Worm (Caenorhabditis elegans) whole organism, early embryonic: ENCODE data around the gene Y45G12B.3.
A peak's percentile ranks its signal among the peaks of the same experiment; 100 is the strongest.

Source experiments
- B0310.2 ChIP-seq: sonication (generic microtip); optimal IDR thresholded peaks from 2 replicates; lab custom pipeline; 2016; ENCODE audit warnings: mild to moderate bottlenecking, missing genetic modification characterization, missing compliant biosample characterization
- F13C5.2 ChIP-seq: sonication (generic microtip); optimal IDR thresholded peaks from 2 replicates; lab custom pipeline; 2017; ENCODE audit warnings: mild to moderate bottlenecking, missing genetic modification characterization, inconsistent platforms, missing compliant biosample characterization
- aly-1 ChIP-seq: sonication (generic microtip); optimal IDR thresholded peaks from 2 replicates; lab custom pipeline; 2016; ENCODE audit warnings: missing genetic modification characterization, missing compliant biosample characterization
- ama-1 ChIP-seq: fragments of 150-350 bp; optimal IDR thresholded peaks from 2 replicates; lab custom pipeline; 2014
- ceh-13 ChIP-seq: fragments of 200-800 bp; sonication (Bioruptor generic); optimal IDR thresholded peaks from 2 replicates; lab custom pipeline; 2018; ENCODE audit warnings: mild to moderate bottlenecking, missing genetic modification characterization, missing compliant biosample characterization
- ceh-36 ChIP-seq: sonication (generic microtip); optimal IDR thresholded peaks from 2 replicates; lab custom pipeline; 2016; ENCODE audit warnings: missing genetic modification characterization, inconsistent platforms, missing compliant biosample characterization
- ets-7 ChIP-seq: sonication (generic microtip); optimal IDR thresholded peaks from 2 replicates; lab custom pipeline; 2016; ENCODE audit warnings: missing genotype, missing genetic modification characterization, missing compliant biosample characterization
- flt-1 ChIP-seq: fragments of 200-800 bp; sonication (Bioruptor generic); IDR thresholded peaks from 2 replicates; pipeline ENCODE4 v1.3.6; 2022; ENCODE audit warnings: missing genetic modification characterization, missing compliant biosample characterization
- hmbx-1 ChIP-seq: sonication (generic microtip); optimal IDR thresholded peaks from 2 replicates; lab custom pipeline; 2016; ENCODE audit warnings: mild to moderate bottlenecking, missing genetic modification characterization, missing compliant biosample characterization
- hmg-4 ChIP-seq: fragments of 200-800 bp; sonication (Bioruptor generic); optimal IDR thresholded peaks from 2 replicates; lab custom pipeline; 2018; ENCODE audit warnings: mild to moderate bottlenecking, missing genetic modification characterization, missing compliant biosample characterization
- hnd-1 ChIP-seq: sonication (generic microtip); optimal IDR thresholded peaks from 2 replicates; lab custom pipeline; 2016; ENCODE audit warnings: missing genetic modification characterization, missing compliant biosample characterization
- pes-1 ChIP-seq: fragments of 200-800 bp; sonication (Bioruptor generic); IDR thresholded peaks from 2 replicates; pipeline ENCODE4 v1.3.6; 2022; ENCODE audit warnings: missing genetic modification reagents, missing genetic modification characterization, missing compliant biosample characterization
- scrt-1 ChIP-seq: fragments of 200-800 bp; sonication (Bioruptor generic); IDR thresholded peaks from 2 replicates; pipeline ENCODE4 v1.3.6; 2022; ENCODE audit warnings: missing genetic modification characterization, missing compliant biosample characterization
- sea-1 ChIP-seq: fragments of 200-800 bp; sonication (Bioruptor generic); conservative IDR thresholded peaks from 2 replicates; pipeline ENCODE4 v1.3.6; 2022; ENCODE audit warnings: missing genetic modification characterization, missing compliant biosample characterization
- tbx-11 ChIP-seq: fragments of 200-800 bp; sonication (Bioruptor generic); IDR thresholded peaks from 2 replicates; pipeline ENCODE4 v1.3.6; 2022; ENCODE audit warnings: missing genetic modification characterization, missing compliant biosample characterization
- tbx-37 ChIP-seq: fragments of 200-800 bp; sonication (Bioruptor generic); conservative IDR thresholded peaks from 2 replicates; pipeline ENCODE4 v1.3.6; 2022; ENCODE audit warnings: missing genetic modification reagents, missing genetic modification characterization, missing compliant biosample characterization
- tra-4 ChIP-seq: sonication (generic microtip); optimal IDR thresholded peaks from 2 replicates; lab custom pipeline; 2017; ENCODE audit warnings: missing genetic modification characterization, missing compliant biosample characterization

Y45G12B.3 gene

DNA sequence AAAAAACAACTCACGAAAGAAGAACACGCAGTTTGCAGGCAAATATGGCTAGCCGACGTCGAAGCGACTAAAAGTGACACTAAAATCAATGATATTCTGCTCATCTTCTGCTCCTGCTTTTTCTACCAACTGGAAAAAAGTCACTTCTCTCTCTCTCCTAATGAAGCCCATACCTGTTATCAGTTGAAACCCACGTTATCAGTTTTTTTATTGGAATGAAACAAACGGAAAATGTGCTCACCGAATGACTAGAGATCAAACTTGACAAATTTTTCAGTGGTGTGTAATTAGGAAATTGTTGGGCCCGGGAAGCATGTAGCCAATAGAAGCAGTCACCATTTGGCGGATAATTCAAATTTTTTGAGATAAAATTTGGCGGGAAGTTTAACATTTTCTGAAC lies 15.4 kb upstream of the Y45G12B.3 start, which contains the start of gene C24B9.3:
C24B9.3 (minus strand) TSS at position 171 of the 400 bp plus-strand sequence.
- TF ChIP-seq hnd-1 (tag; lab: Kevin White, UChicago) (no peak), ets-7 (no peak), tra-4 (tag; lab: Kevin White, UChicago) (no peak), tbx-11 (GFP tag; lab: Robert Waterston, UW) (no peak)

DNA sequence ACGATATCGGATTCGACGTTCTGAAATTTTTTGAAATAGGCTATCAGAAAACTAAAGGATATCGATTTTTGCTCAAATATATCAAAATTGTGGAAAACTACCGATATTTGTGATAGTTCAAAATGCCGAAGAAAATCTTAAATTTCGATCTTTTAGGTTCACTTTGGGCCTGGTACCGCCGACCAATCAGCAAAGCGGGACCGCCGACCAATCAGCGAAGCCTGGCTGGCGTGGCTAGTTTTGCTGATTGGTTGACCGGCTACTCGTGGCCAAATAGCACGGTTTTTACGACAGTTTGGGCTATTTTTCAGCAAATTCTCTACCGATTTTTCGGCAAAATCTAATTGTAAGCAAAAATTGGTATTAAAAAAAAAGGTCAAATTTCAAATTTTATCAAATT lies 14.1 kb upstream of the Y45G12B.3 start:
- no peak for TF ChIP-seq tbx-11 (GFP tag; lab: Robert Waterston, UW)
- TF ChIP-seq F13C5.2 = no peak
- TF ChIP-seq hnd-1 (tag; lab: Kevin White, UChicago) = no peak

DNA sequence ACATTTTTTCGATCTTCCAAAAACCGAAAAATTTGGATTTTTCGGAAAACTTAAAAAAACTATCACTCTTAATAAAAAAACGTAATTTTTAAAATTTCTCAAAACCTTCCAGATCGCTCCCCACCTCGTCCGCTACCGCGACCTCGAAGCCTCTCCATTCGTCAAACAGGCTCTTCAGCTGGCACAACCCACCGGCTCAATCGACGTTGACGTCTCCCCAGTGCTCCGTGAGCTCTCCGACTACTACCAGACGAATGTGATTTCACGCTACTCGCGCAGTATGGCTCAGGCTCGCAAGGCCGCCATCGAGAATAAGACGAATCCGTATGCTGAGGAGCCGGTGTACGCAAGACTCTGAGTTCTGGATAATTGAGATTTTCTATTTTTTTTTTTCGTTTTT lies 10.3 kb upstream of the Y45G12B.3 start:
- TF ChIP-seq ceh-36 (no peak), ets-7 (no peak), hmbx-1 (tag; lab: Kevin White, UChicago) (no peak), scrt-1 (no peak), tra-4 (tag; lab: Kevin White, UChicago) (no peak), tbx-37 (no peak), hnd-1 (tag; lab: Kevin White, UChicago) (no peak), F13C5.2 (no peak), tbx-11 (GFP tag; lab: Robert Waterston, UW) (no peak), hmg-4 (GFP tag; lab: Kevin White, UChicago) (no peak), flt-1 (GFP tag; lab: Robert Waterston, UW) (no peak), ceh-13 (GFP tag; lab: Kevin White, UChicago) (no peak), aly-1 (tag; lab: Kevin White, UChicago) (no peak), sea-1 (GFP tag; lab: Robert Waterston, UW) (no peak), pes-1 (GFP tag; lab: Robert Waterston, UW) (no peak)

DNA sequence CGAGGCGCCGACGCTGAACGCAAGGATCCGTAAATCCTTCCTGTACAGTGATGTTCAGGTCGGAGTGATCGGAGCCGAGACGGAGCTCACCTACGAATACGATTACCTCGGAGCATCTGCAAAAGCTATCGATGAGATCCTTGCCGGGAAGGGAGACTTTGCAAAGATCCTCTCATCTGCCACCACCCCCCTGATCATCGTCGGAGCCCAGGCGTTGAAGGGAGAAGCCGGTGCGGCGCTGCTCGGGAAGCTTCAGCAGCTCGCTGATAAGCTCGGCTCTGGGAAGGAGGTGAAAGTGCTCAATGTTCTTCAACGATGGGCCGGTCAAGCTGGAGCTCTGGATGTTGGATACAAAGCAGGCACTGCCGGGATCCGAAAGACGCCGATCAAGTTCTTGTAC lies 7.2 kb upstream of the Y45G12B.3 start:
- TF ChIP-seq tbx-11 (GFP tag; lab: Robert Waterston, UW) = peak; percentile 6; the same call in 1 of the 2 replicates
- no peak for TF ChIP-seq hmbx-1 (tag; lab: Kevin White, UChicago)
- TF ChIP-seq scrt-1 = no peak
- no peak for TF ChIP-seq hmg-4 (GFP tag; lab: Kevin White, UChicago)
- TF ChIP-seq ceh-36 = no peak

DNA sequence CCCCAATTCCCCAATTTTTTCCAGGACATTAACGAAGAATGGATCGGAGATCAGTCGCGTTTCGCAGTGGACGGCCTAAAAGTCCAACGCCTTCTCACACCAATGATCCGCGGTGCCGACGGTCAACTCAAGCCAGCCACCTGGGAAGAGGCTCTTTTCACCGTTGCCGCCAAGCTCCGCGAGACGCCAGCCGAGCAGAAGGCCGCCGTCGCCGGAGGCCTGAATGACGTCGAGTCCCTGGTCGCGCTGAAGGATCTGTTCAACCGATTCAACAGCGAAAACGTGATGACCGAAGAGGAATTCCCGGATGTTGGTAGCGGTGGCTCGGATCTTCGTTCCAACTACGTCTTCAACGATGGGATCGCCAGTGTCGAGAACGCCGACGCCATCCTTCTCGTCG lies 6.8 kb upstream of the Y45G12B.3 start:
- TF ChIP-seq hnd-1 (tag; lab: Kevin White, UChicago) (no peak), aly-1 (tag; lab: Kevin White, UChicago) (no peak), ama-1 (no peak), ets-7 (no peak), F13C5.2 (no peak), B0310.2 (tag; lab: Kevin White, UChicago) (no peak), ceh-13 (GFP tag; lab: Kevin White, UChicago) (no peak), flt-1 (GFP tag; lab: Robert Waterston, UW) (no peak), tra-4 (tag; lab: Kevin White, UChicago) (no peak), sea-1 (GFP tag; lab: Robert Waterston, UW) (no peak), hmbx-1 (tag; lab: Kevin White, UChicago) (no peak), tbx-37 (no peak), ceh-36 (no peak), scrt-1 (no peak), hmg-4 (GFP tag; lab: Kevin White, UChicago) (no peak), tbx-11 (GFP tag; lab: Robert Waterston, UW) (no peak)

DNA sequence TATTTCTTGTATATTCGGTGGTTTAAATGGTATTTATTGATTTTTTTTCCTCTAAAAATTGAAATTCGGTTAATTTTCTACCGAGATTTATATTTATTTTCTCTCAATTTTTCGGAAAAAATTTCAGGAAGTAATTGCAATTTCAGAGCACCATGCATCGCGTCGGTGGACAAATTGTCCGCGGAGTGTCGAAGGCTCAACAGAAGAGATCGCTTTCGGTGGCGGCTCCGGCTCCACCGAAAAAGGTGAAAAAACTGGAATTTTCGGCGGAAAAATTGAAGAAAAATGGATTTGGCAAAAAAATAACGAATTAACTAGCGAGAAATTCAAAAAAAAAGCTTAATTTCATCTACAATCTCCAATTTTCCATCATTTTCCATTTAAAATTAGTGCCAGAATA lies 2.8 kb upstream of the Y45G12B.3 start, which contains the start of gene nuo-5:
nuo-5 (plus strand) TSS at position 147 of the 400 bp plus-strand sequence.
- TF ChIP-seq ceh-13 (GFP tag; lab: Kevin White, UChicago) (no peak), tbx-37 (no peak), tbx-11 (GFP tag; lab: Robert Waterston, UW) (no peak)

DNA sequence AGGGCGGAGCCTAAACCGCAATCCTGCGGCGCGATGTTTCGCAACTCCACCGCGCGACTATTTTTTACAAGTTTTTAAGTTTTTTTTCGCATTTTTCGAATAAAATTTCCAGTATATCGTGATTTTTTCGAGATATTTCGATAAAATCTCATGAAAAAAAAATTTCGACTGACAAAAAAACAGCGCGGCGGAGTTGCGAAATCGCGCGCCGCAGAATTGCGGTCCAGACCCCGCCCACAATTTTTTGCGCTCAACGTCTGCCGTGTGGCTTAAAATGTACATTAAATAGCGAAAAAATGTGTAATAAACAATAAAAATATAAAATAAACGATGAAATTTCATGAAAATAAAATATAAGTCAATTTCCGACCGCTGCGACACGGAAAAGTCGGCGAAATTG lies 1.6 kb upstream of the Y45G12B.3 start:
- TF ChIP-seq hmbx-1 (tag; lab: Kevin White, UChicago) (no peak), tbx-37 (no peak), aly-1 (tag; lab: Kevin White, UChicago) (no peak), pes-1 (GFP tag; lab: Robert Waterston, UW) (peak; percentile 56; the same call in 1 of the 2 replicates), B0310.2 (tag; lab: Kevin White, UChicago) (no peak), hnd-1 (tag; lab: Kevin White, UChicago) (no peak)

DNA sequence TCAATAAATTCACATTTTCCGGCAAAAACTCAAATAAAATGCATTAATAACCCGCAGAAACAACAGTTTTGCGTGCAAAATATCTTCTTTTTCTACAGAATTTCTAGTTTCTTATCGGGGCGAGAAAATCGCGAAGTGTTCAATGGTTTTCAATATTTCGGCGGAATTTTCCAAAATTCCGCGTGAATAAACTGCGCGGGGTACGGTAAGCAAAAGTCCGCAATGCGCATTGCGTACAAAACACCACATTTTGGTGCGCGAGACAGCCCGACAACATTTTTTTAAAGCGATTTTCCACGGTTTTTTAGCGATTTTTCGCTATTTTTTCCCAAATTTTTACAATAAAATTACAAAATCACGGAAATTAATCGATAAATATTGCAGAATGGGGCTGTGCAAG lies 1.7 kb downstream of the Y45G12B.3 start, which contains the start of gene Y45G12B.2:
Y45G12B.2 (plus strand) TSS at position 383 of the 400 bp plus-strand sequence.
- TF ChIP-seq tbx-37 (0 out of 2 replicates have a peak, but pooled peaks have one; percentile 23), hmg-4 (GFP tag; lab: Kevin White, UChicago) (peak; percentile 32), tra-4 (tag; lab: Kevin White, UChicago) (no peak), tbx-11 (GFP tag; lab: Robert Waterston, UW) (peak; percentile 8; the same call in 1 of the 2 replicates), F13C5.2 (peak; percentile 68), B0310.2 (tag; lab: Kevin White, UChicago) (no peak), ceh-36 (no peak)

DNA sequence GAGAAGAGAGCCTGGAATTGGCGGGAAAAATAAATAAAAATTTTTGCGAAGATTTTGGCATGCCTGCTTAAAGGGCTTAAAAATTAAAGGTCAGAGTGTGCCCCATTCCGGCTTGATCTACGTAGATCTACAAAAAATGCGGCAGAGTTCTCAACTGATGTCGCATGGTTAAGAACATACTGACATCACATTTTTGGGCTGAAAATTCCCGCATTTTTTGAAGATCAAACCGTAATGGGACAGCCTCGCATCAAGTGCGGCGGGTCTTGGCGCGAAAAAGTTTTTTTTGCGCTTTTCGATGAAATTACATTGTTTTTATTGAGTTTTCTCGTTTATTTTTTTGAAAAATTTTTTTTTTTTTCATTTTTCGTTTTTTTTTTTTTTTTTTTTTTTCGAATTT lies 5.1 kb downstream of the Y45G12B.3 start:
- TF ChIP-seq flt-1 (GFP tag; lab: Robert Waterston, UW) (no peak), ceh-36 (no peak), scrt-1 (no peak), ceh-13 (GFP tag; lab: Kevin White, UChicago) (no peak), hnd-1 (tag; lab: Kevin White, UChicago) (no peak), B0310.2 (tag; lab: Kevin White, UChicago) (no peak), ama-1 (no peak), hmbx-1 (tag; lab: Kevin White, UChicago) (no peak), sea-1 (GFP tag; lab: Robert Waterston, UW) (no peak), F13C5.2 (no peak), tbx-37 (no peak), hmg-4 (GFP tag; lab: Kevin White, UChicago) (no peak), ets-7 (no peak), tra-4 (tag; lab: Kevin White, UChicago) (no peak), aly-1 (tag; lab: Kevin White, UChicago) (no peak), tbx-11 (GFP tag; lab: Robert Waterston, UW) (no peak), pes-1 (GFP tag; lab: Robert Waterston, UW) (no peak)
